Worm (Caenorhabditis elegans) whole organism, late embryonic: ENCODE data around the gene Y34B4A.10.

Experiments
- fkh-6 ChIP-seq: sonication (generic microtip); optimal IDR thresholded peaks from 2 replicates; lab custom pipeline; 2016; ENCODE audit warnings: missing genetic modification characterization, missing compliant biosample characterization
- pha-2 ChIP-seq: sonication (generic microtip); optimal IDR thresholded peaks from 2 replicates; lab custom pipeline; 2017; ENCODE audit warnings: mild to moderate bottlenecking, missing genetic modification characterization, missing compliant biosample characterization
- syd-9 ChIP-seq: sonication (generic microtip); optimal IDR thresholded peaks from 2 replicates; lab custom pipeline; 2016; ENCODE audit warnings: mild to moderate bottlenecking, missing genetic modification characterization, moderate library complexity, missing compliant biosample characterization

DNA sequence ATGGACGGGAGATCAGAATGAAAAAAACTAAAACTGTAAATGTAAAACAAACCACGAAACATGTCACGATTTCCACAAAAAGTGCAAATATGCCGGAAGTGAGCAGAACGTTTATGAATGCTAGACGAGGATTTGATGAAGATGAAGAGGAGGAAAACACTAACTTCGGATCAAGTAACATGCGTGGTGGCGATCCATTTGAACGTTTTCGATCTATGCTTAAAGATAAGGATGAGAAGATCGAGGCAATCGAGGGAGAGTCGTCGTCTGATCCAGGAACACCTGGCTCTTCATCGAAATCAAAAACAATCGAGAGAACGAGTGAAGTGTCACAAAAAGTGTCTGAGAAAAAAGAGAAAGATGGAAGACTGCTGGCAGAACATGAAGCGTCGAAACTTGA, 15.7 kb downstream of the Y34B4A.10 start:
- TF ChIP-seq fkh-6 (tag; lab: Kevin White, UChicago) (no peak), pha-2 (tag; lab: Kevin White, UChicago) (no peak), syd-9 (tag; lab: Kevin White, UChicago) (no peak)
